Worm (Caenorhabditis elegans) whole organism, late embryonic: ENCODE results near the gene ins-8.

Experiments
- ama-1 ChIP-seq: fragments of 150-350 bp; optimal IDR thresholded peaks from 2 replicates; lab custom pipeline; 2014
- pag-3 ChIP-seq: sonication (generic microtip); optimal IDR thresholded peaks from 2 replicates; lab custom pipeline; 2016; ENCODE audit warnings: missing compliant biosample characterization, missing genetic modification characterization, borderline replicate concordance
- pqm-1 ChIP-seq: sonication (generic microtip); optimal IDR thresholded peaks from 2 replicates; lab custom pipeline; 2016; ENCODE audit warnings: missing genetic modification characterization, missing compliant biosample characterization
- ttx-3 ChIP-seq: sonication (generic microtip); optimal IDR thresholded peaks from 2 replicates; lab custom pipeline; 2016; ENCODE audit warnings: missing genetic modification reagents, missing genetic modification characterization, missing compliant biosample characterization
- unc-86 ChIP-seq: sonication (generic microtip); optimal IDR thresholded peaks from 2 replicates; lab custom pipeline; 2016; ENCODE audit warnings: missing genetic modification characterization, missing compliant biosample characterization

ce11 chrIV:9709887-9710286, 29.1 kb upstream of the ins-8 start, which contains the start of gene nhr-38:
- TF ChIP-seq ttx-3, result no peak
- TF ChIP-seq pqm-1 (tag; lab: Kevin White, UChicago), result no peak
- no peak for TF ChIP-seq pag-3 (tag; lab: Kevin White, UChicago)
- no peak for TF ChIP-seq unc-86 (tag; lab: Kevin White, UChicago)
- no peak for TF ChIP-seq ama-1 (lab: Kevin White, UChicago)
